Worm (Caenorhabditis elegans) whole organism, midembryonic: ENCODE results near the gene ZK742.4.

ENCODE experiments used
- flt-1 ChIP-seq: fragments of 200-800 bp; sonication (Bioruptor generic); IDR thresholded peaks from 2 replicates; pipeline ENCODE4 v1.3.6; 2022; ENCODE audit warnings: missing genetic modification characterization, missing compliant biosample characterization
- klf-2 ChIP-seq: fragments of 200-800 bp; sonication (Bioruptor generic); conservative IDR thresholded peaks from 2 replicates; pipeline ENCODE4 v1.3.6; 2022; ENCODE audit warnings: missing genetic modification reagents, missing genetic modification characterization, missing compliant biosample characterization
- med-1 ChIP-seq: sonication (generic microtip); optimal IDR thresholded peaks from 2 replicates; lab custom pipeline; 2017; ENCODE audit warnings: missing genetic modification characterization, mild to moderate bottlenecking, missing compliant biosample characterization, antibody characterized with exemption, missing genetic modification reagents; ENCODE audit not compliant: insufficient read depth
- ref-1 ChIP-seq: fragments of 200-800 bp; sonication (Bioruptor generic); conservative IDR thresholded peaks from 2 replicates; pipeline ENCODE4 v1.3.6; 2022; ENCODE audit warnings: missing genetic modification reagents, missing genetic modification characterization, missing compliant biosample characterization
- tab-1 ChIP-seq: fragments of 200-800 bp; sonication (Bioruptor generic); IDR thresholded peaks from 2 replicates; pipeline ENCODE4 v1.3.6; 2022; ENCODE audit warnings: missing genetic modification characterization, missing compliant biosample characterization
- ztf-23 ChIP-seq: fragments of 200-800 bp; sonication (Bioruptor generic); IDR thresholded peaks from 2 replicates; pipeline ENCODE4 v1.3.6; 2022; ENCODE audit warnings: missing genetic modification reagents, missing genetic modification characterization, missing compliant biosample characterization
- ztf-29 ChIP-seq: fragments of 200-800 bp; sonication (Bioruptor generic); IDR thresholded peaks from 2 replicates; pipeline ENCODE4 v1.3.6; 2022; ENCODE audit warnings: missing genetic modification reagents, missing genetic modification characterization, missing compliant biosample characterization

ce11 chrV:7847170-7847569 lies 35.6 kb upstream of the ZK742.4 start, which contains the start of gene memo-1:
- TF ChIP-seq flt-1 (GFP tag; lab: Robert Waterston, UW) (no peak), tab-1 (GFP tag; lab: Robert Waterston, UW) (no peak), ztf-29 (no peak), ztf-23 (GFP tag; lab: Robert Waterston, UW) (no peak), med-1 (GFP tag; lab: Kevin White, UChicago) (no peak), ref-1 (no peak), klf-2 (no peak)
